Fruit fly (Drosophila melanogaster) S2 (cell line): ENCODE data around the gene LeuRS.

Experiments
- CG8478 ChIP-seq: fragments of >200 bp; optimal IDR thresholded peaks from 2 replicates; lab custom pipeline; 2018
- CTCF ChIP-seq, 2 experiments: fragments of >200 bp; optimal IDR thresholded peaks; 2 replicates each; lab custom pipeline; 2018

- no peak for TF ChIP-seq CG8478 (lab: Kevin White, UChicago)
- TF ChIP-seq CTCF (optimal IDR thresholded peaks at IDR 0.05; lab: Kevin White, UChicago): no peak
Measured at dm6 chr2L:3461760-3462159, 52.7 kb downstream of the LeuRS start, which contains the start of gene CG3246.
